Worm (Caenorhabditis elegans) whole organism, L1 larva: ENCODE measurements around the gene C31E10.5.

ENCODE experiments used
- ama-1 ChIP-seq: fragments of 150-350 bp; optimal IDR thresholded peaks from 2 replicates; lab custom pipeline; 2014
- ets-5 ChIP-seq: fragments of 200-800 bp; sonication (Bioruptor generic); IDR thresholded peaks from 2 replicates; pipeline ENCODE4 v1.3.6; 2022; ENCODE audit warnings: missing genetic modification characterization, missing compliant biosample characterization
- lir-3 ChIP-seq: sonication (generic microtip); optimal IDR thresholded peaks from 2 replicates; lab custom pipeline; 2016; ENCODE audit warnings: mild to moderate bottlenecking, missing genetic modification characterization, moderate library complexity, missing compliant biosample characterization; ENCODE audit not compliant: poor library complexity
- pqm-1 ChIP-seq: sonication (generic microtip); optimal IDR thresholded peaks from 3 replicates; lab custom pipeline; 2017; ENCODE audit warnings: missing biosample characterization, missing genetic modification characterization

DNA sequence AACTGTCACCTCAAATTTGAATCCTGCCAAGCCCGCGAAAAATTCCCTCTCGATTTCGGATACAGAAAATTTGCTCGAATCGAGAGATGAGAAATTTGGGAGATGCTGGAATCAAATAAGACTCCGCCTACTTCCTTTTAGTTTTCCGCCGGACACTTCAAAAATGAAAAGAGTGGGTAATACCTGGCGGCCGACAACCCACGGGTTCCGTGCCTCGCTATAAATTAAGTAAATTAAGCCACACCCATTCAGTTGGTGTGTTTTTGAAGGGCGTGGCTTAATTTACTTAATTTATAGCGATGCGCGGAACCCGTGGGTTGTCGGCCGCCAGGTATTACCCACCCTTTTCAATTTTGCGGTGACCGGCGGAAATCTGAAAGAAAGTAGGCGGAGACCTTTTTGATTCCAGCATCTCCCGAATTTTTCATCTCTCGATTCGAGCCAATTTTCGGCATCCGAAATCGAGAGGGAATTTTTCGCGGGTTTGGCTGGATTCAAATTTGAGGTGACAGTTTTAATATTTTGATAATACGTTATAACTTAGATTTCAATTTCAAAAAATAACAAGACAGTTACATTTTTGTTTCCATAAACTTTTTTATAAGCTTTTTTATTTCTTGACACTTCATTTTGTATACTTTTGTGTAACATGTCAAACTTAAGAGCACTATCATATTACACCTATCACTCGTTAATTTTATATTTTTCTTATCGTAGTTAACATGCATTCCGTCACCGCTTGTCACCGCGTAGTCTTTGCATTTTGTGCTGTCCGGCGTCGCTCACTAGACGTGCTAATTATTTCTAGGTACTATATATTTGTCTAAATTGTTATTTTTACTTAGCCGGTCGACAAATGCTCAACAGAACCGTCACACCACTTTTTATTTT lies 48.7 kb downstream of the C31E10.5 start:
- TF ChIP-seq lir-3 = no peak
- no peak for TF ChIP-seq ama-1 (lab: Kevin White, UChicago)
- no peak for TF ChIP-seq ets-5 (GFP tag; lab: Robert Waterston, UW)
- TF ChIP-seq pqm-1 (tag; lab: Kevin White, UChicago) = no peak
